Fruit fly (Drosophila melanogaster): ENCODE measurements around the gene Grip.
A peak's percentile ranks its signal among the peaks of the same experiment; 100 is the strongest.

Gene Grip

DNA sequence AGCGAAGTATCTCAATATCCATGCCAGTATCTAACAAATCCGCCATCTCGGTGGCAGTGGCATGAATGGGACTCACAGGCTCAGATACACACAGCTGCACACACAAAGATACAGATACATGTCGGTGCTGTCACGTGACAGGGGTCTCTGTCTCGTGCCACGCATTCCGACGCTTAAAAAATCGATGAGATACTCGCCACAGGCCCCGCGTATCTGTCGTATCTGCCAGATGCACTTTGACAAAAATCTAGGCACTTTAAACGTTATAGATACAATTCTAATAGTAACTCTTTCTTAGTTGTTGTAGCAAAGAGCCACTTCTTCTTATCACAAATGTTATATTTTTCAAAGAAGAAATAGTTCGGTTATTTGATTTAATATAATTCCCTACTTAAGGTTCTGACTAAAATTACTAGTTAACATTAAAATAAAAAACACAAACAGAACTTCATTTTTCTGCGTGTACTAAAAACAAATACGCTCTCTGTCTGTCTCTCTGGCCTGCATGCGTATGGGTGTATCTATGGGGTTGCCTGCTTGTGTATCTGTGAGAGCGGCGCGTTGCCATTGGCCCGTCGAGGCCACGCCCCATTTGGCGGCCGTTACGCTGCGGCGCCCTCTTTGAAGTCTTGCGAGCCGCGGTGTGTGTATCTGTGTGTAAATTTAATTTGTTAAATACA lies 34.8 kb downstream of the Grip start, which contains the start of gene CG4766 (continued):
- TF ChIP-seq vnd (GFP tag; IDR thresholded peaks at IDR 0.05; ENCODE audit: partially characterized antibody): no peak
- peak; percentile 86 for TF ChIP-seq CHES-1-like (GFP tag; optimal IDR thresholded peaks at IDR 0.05)
- peak; percentile 51 for TF ChIP-seq CG15073 (GFP tag; optimal IDR thresholded peaks at IDR 0.05)
- TF ChIP-seq Lhr (GFP tag; optimal IDR thresholded peaks at IDR 0.05): peak; percentile 69
- TF ChIP-seq Vsx1 (GFP tag; optimal IDR thresholded peaks at IDR 0.05): peak; percentile 72
- peak; percentile 85 for TF ChIP-seq CG16863 (GFP tag; optimal IDR thresholded peaks at IDR 0.05)
- TF ChIP-seq tin (GFP tag; optimal IDR thresholded peaks at IDR 0.05): peak; percentile 88
- TF ChIP-seq CG10274 (GFP tag; optimal IDR thresholded peaks at IDR 0.05): peak; percentile 36
- peak; percentile 69 for TF ChIP-seq NfI (GFP tag; optimal IDR thresholded peaks at IDR 0.05)
- peak; percentile 59 for TF ChIP-seq CG12744 (GFP tag; optimal IDR thresholded peaks at IDR 0.05)
- TF ChIP-seq pho (GFP tag; optimal IDR thresholded peaks at IDR 0.05): peak; percentile 81
- no peak for TF ChIP-seq emc (GFP tag; optimal IDR thresholded peaks at IDR 0.05)
- TF ChIP-seq eyg (GFP tag; optimal IDR thresholded peaks at IDR 0.05): peak; percentile 67
- peak; percentile 70 for TF ChIP-seq Atf3 (GFP tag; optimal IDR thresholded peaks at IDR 0.05)
- peak; percentile 40 for TF ChIP-seq CG7987 (GFP tag; optimal IDR thresholded peaks at IDR 0.05)
- peak; percentile 57 for TF ChIP-seq kah (GFP tag; optimal IDR thresholded peaks at IDR 0.05)
- peak; percentile 79 for TF ChIP-seq Six4 (GFP tag; optimal IDR thresholded peaks at IDR 0.05)
- peak; percentile 67 for TF ChIP-seq CG6683 (GFP tag; optimal IDR thresholded peaks at IDR 0.05)
- TF ChIP-seq Abd-B (GFP tag; optimal IDR thresholded peaks at IDR 0.05): peak; percentile 59
- peak; percentile 44; the same call in 1 of the 2 replicates for TF ChIP-seq bowl (GFP tag; IDR thresholded peaks at IDR 0.05)
- TF ChIP-seq D19A (tag; optimal IDR thresholded peaks at IDR 0.05): peak; percentile 85
- TF ChIP-seq CG4730 (GFP tag; IDR thresholded peaks at IDR 0.05): peak; percentile 47; the same call in 1 of the 2 replicates
- 0 out of 2 replicates have a peak, but pooled peaks have one; percentile 10 for TF ChIP-seq CG11085 (GFP tag; IDR thresholded peaks at IDR 0.05)
- peak; percentile 92 for TF ChIP-seq row (GFP tag; IDR thresholded peaks at IDR 0.05)
- TF ChIP-seq Atf-2 (GFP tag; optimal IDR thresholded peaks at IDR 0.05): peak; percentile 86
- 0 out of 2 replicates have a peak, but pooled peaks have one; percentile 54 for TF ChIP-seq CG8765 (GFP tag; IDR thresholded peaks at IDR 0.05)
- peak; percentile 48; the same call in 1 of the 2 replicates for TF ChIP-seq CG14014 (GFP tag; IDR thresholded peaks at IDR 0.05)
- no peak for TF ChIP-seq ham (GFP tag; IDR thresholded peaks at IDR 0.05)
- peak; percentile 61 for TF ChIP-seq nom (GFP tag; optimal IDR thresholded peaks at IDR 0.05)
- no peak for TF ChIP-seq cas (GFP tag; IDR thresholded peaks at IDR 0.05)
- peak; percentile 55 for TF ChIP-seq slp2 (GFP tag; optimal IDR thresholded peaks at IDR 0.05)
- TF ChIP-seq ERR (GFP tag; optimal IDR thresholded peaks at IDR 0.05): peak; percentile 63
- TF ChIP-seq Oaz (GFP tag; IDR thresholded peaks at IDR 0.05): peak; percentile 43; the same call in 1 of the 2 replicates
- peak; percentile 85 for TF ChIP-seq sqz (GFP tag; optimal IDR thresholded peaks at IDR 0.05)
- TF ChIP-seq CG17186 (GFP tag; optimal IDR thresholded peaks at IDR 0.05): peak; percentile 53
- TF ChIP-seq peb (GFP tag; IDR thresholded peaks at IDR 0.05): peak; percentile 73
- TF ChIP-seq CG2712 (tag; optimal IDR thresholded peaks at IDR 0.05): peak; percentile 95
- TF ChIP-seq CG3163 (GFP tag; optimal IDR thresholded peaks at IDR 0.05): peak; percentile 23
- peak; percentile 65 for TF ChIP-seq run (tag; optimal IDR thresholded peaks at IDR 0.05)
- TF ChIP-seq CG17385 (GFP tag; optimal IDR thresholded peaks at IDR 0.05): peak; percentile 75
- peak; percentile 62; the same call in 1 of the 2 replicates for TF ChIP-seq esg (GFP tag; conservative IDR thresholded peaks at IDR 0.05)
- TF ChIP-seq Doc3 (GFP tag; IDR thresholded peaks at IDR 0.05; ENCODE audit: partially characterized antibody): no peak
- TF ChIP-seq Drgx (GFP tag; IDR thresholded peaks at IDR 0.05): peak; percentile 85
- peak; percentile 61 for TF ChIP-seq CG1792 (GFP tag; optimal IDR thresholded peaks at IDR 0.05)
- peak; percentile 74 for TF ChIP-seq abd-A (tag; optimal IDR thresholded peaks at IDR 0.05)
- no peak for TF ChIP-seq Scr (GFP tag; IDR thresholded peaks at IDR 0.05; ENCODE audit: partially characterized antibody)
- TF ChIP-seq CG3065 (GFP tag; optimal IDR thresholded peaks at IDR 0.05): peak; percentile 48
- TF ChIP-seq YL-1 (GFP tag; optimal IDR thresholded peaks at IDR 0.05): peak; percentile 40
- peak; percentile 66 for TF ChIP-seq CrebB (tag; optimal IDR thresholded peaks at IDR 0.05)
